Fruit fly (Drosophila melanogaster) whole organism, embryonic: ENCODE measurements around the gene CG14232.

Experiments
- BEAF-32 ChIP-seq: fragments of 200-800 bp; sonication (Bioruptor generic); optimal IDR thresholded peaks from 3 replicates; lab custom pipeline; 2017; ENCODE audit warnings: missing biosample characterization, missing genetic modification characterization, mild to moderate bottlenecking, moderate library complexity, missing genetic modification reagents
- Blimp-1 ChIP-seq: fragments of 200-800 bp; sonication (Bioruptor generic); optimal IDR thresholded peaks from 3 replicates; lab custom pipeline; 2018; ENCODE audit warnings: missing biosample characterization, missing genetic modification characterization, mild to moderate bottlenecking, moderate library complexity, missing genetic modification reagents
- CG10267 ChIP-seq: fragments of 200-800 bp; sonication (Bioruptor generic); optimal IDR thresholded peaks from 2 replicates; lab custom pipeline; 2018; ENCODE audit warnings: missing biosample characterization, mild to moderate bottlenecking, missing genetic modification characterization, moderate library complexity
- CG12155 ChIP-seq: fragments of 200-800 bp; sonication (Bioruptor generic); optimal IDR thresholded peaks from 3 replicates; lab custom pipeline; 2016; ENCODE audit warnings: missing biosample characterization, missing genetic modification characterization
- CG14014 ChIP-seq: fragments of 200-800 bp; sonication (Bioruptor generic); IDR thresholded peaks from 2 replicates; pipeline ENCODE4 v1.3.6; 2022; ENCODE audit warnings: missing biosample characterization, missing genetic modification characterization
- CG14710 ChIP-seq: fragments of 200-800 bp; sonication (Bioruptor generic); optimal IDR thresholded peaks from 3 replicates; lab custom pipeline; 2019; ENCODE audit warnings: missing biosample characterization, mild to moderate bottlenecking, missing genetic modification characterization, moderate library complexity
- CG15479 ChIP-seq: fragments of 200-800 bp; sonication (Bioruptor generic); optimal IDR thresholded peaks from 3 replicates; lab custom pipeline; 2019; ENCODE audit warnings: missing biosample characterization, mild to moderate bottlenecking, missing genetic modification characterization, moderate library complexity
- CG1647 ChIP-seq: fragments of 200-800 bp; sonication (Bioruptor generic); optimal IDR thresholded peaks from 3 replicates; lab custom pipeline; 2016; ENCODE audit warnings: missing biosample characterization, missing genetic modification characterization
- CG18262 ChIP-seq: fragments of 200-800 bp; optimal IDR thresholded peaks from 3 replicates; lab custom pipeline; 2019; ENCODE audit warnings: missing biosample characterization, mild to moderate bottlenecking, missing genetic modification characterization, moderate library complexity
- CG2120 ChIP-seq: fragments of 200-800 bp; sonication (Bioruptor generic); optimal IDR thresholded peaks from 3 replicates; lab custom pipeline; 2016; ENCODE audit warnings: missing biosample characterization, missing genetic modification characterization
- CG3065 ChIP-seq: fragments of 200-800 bp; sonication (Bioruptor generic); optimal IDR thresholded peaks from 2 replicates; lab custom pipeline; 2016; ENCODE audit warnings: missing biosample characterization, missing genetic modification characterization
- CG3847 ChIP-seq: fragments of 200-800 bp; sonication (Bioruptor generic); IDR thresholded peaks from 2 replicates; pipeline ENCODE4 v1.3.6; 2022; ENCODE audit warnings: missing biosample characterization, missing genetic modification characterization
- CG42726 ChIP-seq: fragments of 200-800 bp; sonication (Bioruptor generic); IDR thresholded peaks from 2 replicates; pipeline ENCODE4 v1.3.6; 2022; ENCODE audit warnings: missing biosample characterization, missing genetic modification characterization; ENCODE audit not compliant: partially characterized antibody
- CG4730 ChIP-seq: fragments of 200-800 bp; sonication (Bioruptor generic); IDR thresholded peaks from 2 replicates; pipeline ENCODE4 v1.3.6; 2022; ENCODE audit warnings: missing biosample characterization, missing genetic modification characterization
- CG9817 ChIP-seq: fragments of 200-800 bp; sonication (Bioruptor generic); optimal IDR thresholded peaks from 2 replicates; lab custom pipeline; 2018; ENCODE audit warnings: missing biosample characterization, mild to moderate bottlenecking, missing genetic modification characterization, moderate library complexity
- Dbx ChIP-seq: fragments of 200-800 bp; sonication (Bioruptor generic); IDR thresholded peaks from 3 replicates; pipeline ENCODE4 v1.3.6; 2022; ENCODE audit warnings: missing biosample characterization, missing genetic modification characterization
- Deaf1 ChIP-seq: fragments of 200-800 bp; optimal IDR thresholded peaks from 3 replicates; lab custom pipeline; 2019; ENCODE audit warnings: missing biosample characterization, mild to moderate bottlenecking, missing genetic modification characterization, moderate library complexity
- Dll ChIP-seq: fragments of 200-800 bp; sonication (Bioruptor generic); IDR thresholded peaks from 4 replicates; pipeline ENCODE4 v1.3.6; 2022; ENCODE audit warnings: missing biosample characterization, missing genetic modification characterization; ENCODE audit not compliant: partially characterized antibody
- E2f2 ChIP-seq: fragments of 200-800 bp; sonication (Bioruptor generic); IDR thresholded peaks from 2 replicates; pipeline ENCODE4 v1.3.6; 2022; ENCODE audit warnings: missing biosample characterization, missing genetic modification characterization
- Ets65A ChIP-seq: fragments of 200-800 bp; sonication (Bioruptor generic); peaks from one replicate; lab custom pipeline; 2016; ENCODE audit warnings: missing biosample characterization, missing genetic modification characterization
- Gug ChIP-seq: fragments of 200-800 bp; sonication (Bioruptor generic); IDR thresholded peaks from 4 replicates; pipeline ENCODE4 v1.3.6; 2022; ENCODE audit warnings: missing biosample characterization, missing genetic modification characterization
- HLH4C ChIP-seq: fragments of 200-800 bp; sonication (Bioruptor generic); IDR thresholded peaks from 3 replicates; pipeline ENCODE4 v1.3.6; 2022; ENCODE audit warnings: missing biosample characterization, missing genetic modification characterization; ENCODE audit not compliant: partially characterized antibody
- Hmx ChIP-seq: fragments of 200-800 bp; sonication (Bioruptor generic); optimal IDR thresholded peaks from 2 replicates; lab custom pipeline; 2016; ENCODE audit warnings: missing biosample characterization, missing genetic modification characterization
- MESR4 ChIP-seq: fragments of 200-800 bp; sonication (Bioruptor generic); optimal IDR thresholded peaks from 2 replicates; lab custom pipeline; 2018; ENCODE audit warnings: missing biosample characterization, mild to moderate bottlenecking, missing genetic modification characterization, moderate library complexity
- Mes4 ChIP-seq: fragments of 200-800 bp; sonication (Bioruptor generic); optimal IDR thresholded peaks from 2 replicates; lab custom pipeline; 2016; ENCODE audit warnings: missing biosample characterization, missing genetic modification characterization
- Opbp ChIP-seq: fragments of 200-800 bp; sonication (Bioruptor generic); IDR thresholded peaks from 3 replicates; pipeline ENCODE4 v1.3.6; 2022; ENCODE audit warnings: missing biosample characterization, missing genetic modification characterization; ENCODE audit not compliant: partially characterized antibody
- Ravus ChIP-seq: fragments of 200-800 bp; sonication (Bioruptor generic); IDR thresholded peaks from 2 replicates; pipeline ENCODE4 v1.3.6; 2022; ENCODE audit warnings: missing biosample characterization, missing genetic modification characterization
- Sin3A ChIP-seq: fragments of >200 bp; optimal IDR thresholded peaks from 2 replicates; lab custom pipeline; 2018
- Sry-δ ChIP-seq: fragments of 200-800 bp; sonication (Bioruptor generic); optimal IDR thresholded peaks from 2 replicates; lab custom pipeline; 2016; ENCODE audit warnings: missing biosample characterization, missing genetic modification characterization
- ab ChIP-seq: fragments of 200-800 bp; sonication (Bioruptor generic); optimal IDR thresholded peaks from 2 replicates; lab custom pipeline; 2016; ENCODE audit warnings: missing biosample characterization, missing genetic modification characterization
- ase ChIP-seq: fragments of 200-800 bp; sonication (Bioruptor generic); IDR thresholded peaks from 3 replicates; pipeline ENCODE4 v1.3.6; 2022; ENCODE audit warnings: missing biosample characterization, missing genetic modification characterization
- bbx ChIP-seq: fragments of 200-800 bp; sonication (Bioruptor generic); IDR thresholded peaks from 2 replicates; pipeline ENCODE4 v1.3.6; 2022; ENCODE audit warnings: missing biosample characterization, missing genetic modification characterization; ENCODE audit not compliant: partially characterized antibody
- dati ChIP-seq: fragments of 200-800 bp; sonication (Bioruptor generic); IDR thresholded peaks from 2 replicates; pipeline ENCODE4 v1.3.6; 2022; ENCODE audit warnings: missing biosample characterization, missing genetic modification characterization
- eve ChIP-seq, 2 experiments: fragments of >200 bp; optimal IDR thresholded peaks; 2 replicates each; lab custom pipeline; 2017; ENCODE audit warnings: missing biosample characterization in 2 of 2, missing genetic modification characterization in 2 of 2
- gem ChIP-seq: fragments of 200-800 bp; sonication (Bioruptor generic); optimal IDR thresholded peaks from 2 replicates; lab custom pipeline; 2019; ENCODE audit warnings: missing biosample characterization, mild to moderate bottlenecking, missing genetic modification characterization, moderate library complexity
- hb ChIP-seq: fragments of 200-800 bp; sonication (Bioruptor generic); IDR thresholded peaks from 3 replicates; pipeline ENCODE4 v1.3.6; 2022; ENCODE audit warnings: missing biosample characterization, missing genetic modification characterization; ENCODE audit not compliant: partially characterized antibody
- hth ChIP-seq: fragments of >200 bp; optimal IDR thresholded peaks from 2 replicates; lab custom pipeline; 2017; ENCODE audit warnings: inconsistent platforms
- kni ChIP-seq: fragments of 200-800 bp; sonication (Bioruptor generic); optimal IDR thresholded peaks from 3 replicates; lab custom pipeline; 2017; ENCODE audit warnings: mild to moderate bottlenecking, missing biosample characterization, missing genetic modification reagents, missing genetic modification characterization
- mld ChIP-seq: fragments of 200-800 bp; sonication (Bioruptor generic); IDR thresholded peaks from 3 replicates; pipeline ENCODE4 v1.3.6; 2022; ENCODE audit warnings: missing biosample characterization, missing genetic modification characterization; ENCODE audit not compliant: partially characterized antibody
- nerfin-2 ChIP-seq: fragments of 200-800 bp; sonication (Bioruptor generic); IDR thresholded peaks from 2 replicates; pipeline ENCODE4 v1.3.6; 2022; ENCODE audit warnings: missing biosample characterization, missing genetic modification characterization; ENCODE audit not compliant: partially characterized antibody
- rib ChIP-seq: fragments of 200-800 bp; sonication (Bioruptor generic); IDR thresholded peaks from 2 replicates; pipeline ENCODE4 v1.3.6; 2022; ENCODE audit warnings: missing biosample characterization, missing genetic modification characterization
- sens ChIP-seq: fragments of 200-800 bp; sonication (Bioruptor generic); peaks from one replicate; lab custom pipeline; 2016; ENCODE audit warnings: missing biosample characterization, missing genetic modification characterization
- sim ChIP-seq: fragments of 200-800 bp; sonication (Bioruptor generic); IDR thresholded peaks from 2 replicates; pipeline ENCODE4 v1.3.6; 2022; ENCODE audit warnings: missing biosample characterization, missing genetic modification characterization
- sqz ChIP-seq: fragments of 200-800 bp; sonication (Bioruptor generic); optimal IDR thresholded peaks from 3 replicates; lab custom pipeline; 2018; ENCODE audit warnings: missing biosample characterization, mild to moderate bottlenecking, missing genetic modification characterization
- stwl ChIP-seq: fragments of 200-800 bp; sonication (Bioruptor generic); optimal IDR thresholded peaks from 3 replicates; lab custom pipeline; 2018; ENCODE audit warnings: missing biosample characterization, mild to moderate bottlenecking, missing genetic modification characterization, moderate library complexity
- tgo ChIP-seq: fragments of 200-800 bp; sonication (Bioruptor generic); IDR thresholded peaks from 3 replicates; pipeline ENCODE4 v1.3.6; 2022; ENCODE audit warnings: missing biosample characterization, missing genetic modification characterization
- zen2 ChIP-seq: fragments of 200-800 bp; sonication (Bioruptor generic); IDR thresholded peaks from 3 replicates; pipeline ENCODE4 v1.3.6; 2022; ENCODE audit warnings: missing biosample characterization, missing genetic modification characterization; ENCODE audit not compliant: partially characterized antibody
- zfh2 ChIP-seq: fragments of 200-800 bp; sonication (Bioruptor generic); optimal IDR thresholded peaks from 2 replicates; lab custom pipeline; 2016; ENCODE audit warnings: missing biosample characterization, missing genetic modification characterization

The CG14232 gene

DNA sequence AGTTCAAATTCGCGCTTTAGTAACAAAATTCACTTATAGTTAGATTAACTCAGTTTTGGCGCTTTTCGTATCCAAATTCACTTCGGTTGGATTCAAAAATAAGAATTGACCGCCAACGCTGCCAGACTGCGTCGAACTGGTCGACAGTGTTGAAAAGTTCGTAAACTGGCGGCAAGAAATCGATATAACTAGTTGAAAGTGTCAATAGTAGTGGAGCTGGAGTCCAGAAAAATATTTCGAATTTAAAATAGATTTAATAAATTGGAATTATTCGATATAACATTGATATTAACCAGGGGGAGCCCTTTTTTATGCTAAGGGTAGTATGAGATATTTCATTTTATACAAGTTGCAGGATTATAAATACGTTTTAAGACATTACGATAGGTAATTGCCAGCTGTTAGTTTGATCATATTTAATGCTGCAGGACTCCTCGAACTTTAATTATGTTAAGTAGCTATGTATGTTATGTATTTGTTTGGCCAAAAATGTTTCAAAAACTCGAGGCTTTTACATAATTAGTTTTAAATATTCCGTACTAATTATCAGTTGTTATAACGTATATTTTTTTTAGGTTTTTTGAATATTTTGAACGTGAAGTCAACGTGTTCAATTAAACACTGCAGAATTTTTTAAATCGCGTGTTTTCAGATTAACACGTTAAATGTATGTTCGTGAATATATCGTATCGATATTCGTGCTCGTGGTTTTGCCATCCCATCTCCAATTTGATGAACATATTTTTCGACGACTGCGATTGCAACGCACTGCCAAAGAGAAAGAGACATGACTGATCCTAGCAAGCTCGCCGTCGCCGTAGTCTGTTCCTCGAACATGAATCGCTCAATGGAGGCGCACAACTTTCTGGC, 40.0 kb downstream of the CG14232 start, which contains the start of the genes CG14223 and Ssu72 (continued):
- TF ChIP-seq Mes4 (GFP tag; lab: Kevin White, UChicago) (no peak), CG10267 (peak; percentile 86), E2f2 (GFP tag; lab: Robert Waterston, UW) (peak; percentile 86), HLH4C (GFP tag; lab: Robert Waterston, UW) (peak; percentile 57), Hmx (GFP tag; lab: Kevin White, UChicago) (peak; percentile 12), CG14710 (peak; percentile 31), BEAF-32 (peak; percentile 73), CG18262 (tag; lab: Kevin White, UChicago) (peak; percentile 8), CG9817 (tag; lab: Kevin White, UChicago) (no peak), MESR4 (GFP tag; lab: Kevin White, UChicago) (peak; percentile 74), CG1647 (GFP tag; lab: Kevin White, UChicago) (peak; percentile 14), Gug (0 out of 4 replicates have a peak, but pooled peaks have one; percentile 13), Opbp (GFP tag; lab: Robert Waterston, UW) (peak; percentile 87), Sry-δ (GFP tag; lab: Kevin White, UChicago) (peak; percentile 78), Ravus (GFP tag; lab: Robert Waterston, UW) (no peak), kni (GFP tag; lab: Kevin White, UChicago) (no peak), stwl (tag; lab: Kevin White, UChicago) (peak; percentile 22), CG42726 (GFP tag; lab: Robert Waterston, UW) (peak; percentile 64; the same call in 1 of the 2 replicates), zen2 (GFP tag; lab: Robert Waterston, UW) (peak; percentile 91), mld (GFP tag; lab: Robert Waterston, UW) (0 out of 3 replicates have a peak, but pooled peaks have one; percentile 44), Sin3A (lab: Kevin White, UChicago) (peak; percentile 22), Ets65A (GFP tag; lab: Kevin White, UChicago) (peak; percentile 38), sqz (no peak), bbx (peak; percentile 83), CG3847 (GFP tag; lab: Robert Waterston, UW) (peak; percentile 95), CG15479 (GFP tag; lab: Kevin White, UChicago) (no peak), hb (peak; percentile 61; the same call in 1 of the 3 replicates), nerfin-2 (peak; percentile 70), dati (GFP tag; lab: Robert Waterston, UW) (no peak), CG12155 (GFP tag; lab: Kevin White, UChicago) (no peak), sens (peak; percentile 67), CG3065 (GFP tag; lab: Kevin White, UChicago) (no peak)
- TF ChIP-seq, all 482 proteins: peak for 70

DNA sequence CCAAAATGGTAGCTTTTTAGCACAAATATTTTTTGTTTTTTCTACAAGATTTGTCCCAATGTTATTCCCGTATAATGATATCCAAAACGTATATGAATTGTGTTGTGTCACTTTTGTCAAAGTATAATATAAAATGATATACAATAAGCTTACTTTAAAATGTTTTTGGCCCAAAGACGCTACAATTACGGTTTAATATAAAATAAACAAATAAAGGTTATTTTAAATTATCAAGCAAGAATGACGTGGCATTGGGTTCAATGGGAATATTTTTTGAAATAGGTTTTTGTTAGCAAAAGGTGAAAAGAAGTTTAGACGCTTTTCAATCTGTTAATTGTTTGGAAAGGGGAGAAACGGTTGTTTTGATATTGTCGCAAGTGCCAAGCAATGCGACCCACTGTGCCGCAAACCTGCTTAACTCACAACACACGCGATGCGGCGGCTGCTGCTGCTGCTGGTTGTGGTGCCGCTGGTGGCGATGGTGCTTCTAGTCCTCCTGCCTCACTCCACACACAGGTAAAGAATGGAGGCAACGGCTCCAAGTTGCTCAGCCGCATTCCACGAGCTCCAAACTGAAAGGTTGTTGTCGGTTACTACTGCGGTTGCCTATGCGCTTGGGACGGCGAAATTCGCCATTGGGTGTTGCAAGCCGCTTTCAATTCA, 40.7 kb downstream of the CG14232 start:
- TF ChIP-seq eve (GFP tag; optimal IDR thresholded peaks at IDR 0.05; lab: Kevin White, UChicago) (no peak), CG14014 (GFP tag; lab: Robert Waterston, UW) (no peak; the same call in 1 of the 2 replicates), Deaf1 (tag; lab: Kevin White, UChicago) (no peak), tgo (GFP tag; lab: Robert Waterston, UW) (no peak; the same call in 2 of the 3 replicates), sim (GFP tag; lab: Robert Waterston, UW) (no peak), Blimp-1 (GFP tag; lab: Kevin White, UChicago) (no peak), Dbx (GFP tag; lab: Robert Waterston, UW) (no peak), zfh2 (GFP tag; lab: Kevin White, UChicago) (peak; percentile 41), CG15479 (GFP tag; lab: Kevin White, UChicago) (no peak), ase (GFP tag; lab: Robert Waterston, UW) (no peak), rib (no peak), hth (no peak), gem (tag; lab: Kevin White, UChicago) (peak; percentile 56), CG2120 (peak; percentile 62), ab (peak; percentile 4), Dll (GFP tag; lab: Robert Waterston, UW) (no peak), CG4730 (GFP tag; lab: Robert Waterston, UW) (0 out of 2 replicates have a peak, but pooled peaks have one; percentile 11)
